Worm (Caenorhabditis elegans): ENCODE results near the gene srj-4.

DNA sequence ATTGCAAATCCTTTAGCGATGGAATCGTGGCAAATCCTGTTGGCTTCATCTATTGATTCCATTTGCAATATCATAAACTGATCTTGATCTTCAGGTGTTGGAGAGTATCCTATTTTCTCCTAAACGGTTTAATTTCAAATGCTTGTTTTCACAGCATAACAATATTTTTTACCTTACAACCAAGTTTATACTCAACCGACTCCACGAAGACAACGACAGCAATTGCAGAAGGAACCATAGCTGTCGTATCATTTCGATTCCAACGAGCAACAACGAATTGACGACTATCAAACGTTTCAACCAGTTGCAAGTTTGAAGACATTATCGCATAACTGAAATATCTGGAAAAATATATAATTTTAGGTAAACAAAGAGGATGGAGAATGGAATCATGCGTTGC lies 20.8 kb downstream of the srj-4 start, which contains the start of gene usip-1:
- TF ChIP-seq him-1 (tag; optimal IDR thresholded peaks at IDR 0.05) (no peak), W03F9.2 (tag; optimal IDR thresholded peaks at IDR 0.05) (no peak), dao-5 (tag; optimal IDR thresholded peaks at IDR 0.05) (no peak)

Measured in whole organism, L4/young adult.